Fruit fly (Drosophila melanogaster) whole organism, embryonic: ENCODE data around the gene Syt1.

Source experiments
- B-H2 ChIP-seq: fragments of 200-800 bp; sonication (Bioruptor generic); optimal IDR thresholded peaks from 2 replicates; lab custom pipeline; 2018; ENCODE audit warnings: missing biosample characterization, mild to moderate bottlenecking, missing genetic modification characterization
- Blimp-1 ChIP-seq: fragments of 200-800 bp; sonication (Bioruptor generic); optimal IDR thresholded peaks from 3 replicates; lab custom pipeline; 2018; ENCODE audit warnings: missing biosample characterization, missing genetic modification characterization, mild to moderate bottlenecking, moderate library complexity, missing genetic modification reagents
- CG11696 ChIP-seq: fragments of 200-800 bp; sonication (Bioruptor generic); IDR thresholded peaks from 2 replicates; pipeline ENCODE4 v1.3.6; 2022; ENCODE audit warnings: missing biosample characterization, missing genetic modification characterization
- CG12155 ChIP-seq: fragments of 200-800 bp; sonication (Bioruptor generic); optimal IDR thresholded peaks from 3 replicates; lab custom pipeline; 2016; ENCODE audit warnings: missing biosample characterization, missing genetic modification characterization
- CG12769 ChIP-seq: fragments of 200-800 bp; sonication (Bioruptor generic); optimal IDR thresholded peaks from 2 replicates; lab custom pipeline; 2019; ENCODE audit warnings: missing biosample characterization, mild to moderate bottlenecking, missing genetic modification characterization, moderate library complexity
- CG13123 ChIP-seq: fragments of 200-800 bp; sonication (Bioruptor generic); optimal IDR thresholded peaks from 2 replicates; lab custom pipeline; 2016; ENCODE audit warnings: missing biosample characterization, missing genetic modification characterization
- CG13287 ChIP-seq: fragments of 200-800 bp; sonication (Bioruptor generic); IDR thresholded peaks from 2 replicates; pipeline ENCODE4 v1.3.6; 2022; ENCODE audit warnings: missing biosample characterization, missing genetic modification characterization; ENCODE audit not compliant: partially characterized antibody
- CG15269 ChIP-seq: fragments of 200-800 bp; sonication (Bioruptor generic); optimal IDR thresholded peaks from 2 replicates; lab custom pipeline; 2018; ENCODE audit warnings: missing biosample characterization, mild to moderate bottlenecking, missing genetic modification characterization, moderate library complexity
- CG15696 ChIP-seq: fragments of 200-800 bp; sonication (Bioruptor generic); optimal IDR thresholded peaks from 2 replicates; lab custom pipeline; 2019; ENCODE audit warnings: missing biosample characterization, mild to moderate bottlenecking, missing genetic modification characterization, moderate library complexity
- CG18262 ChIP-seq: fragments of 200-800 bp; optimal IDR thresholded peaks from 3 replicates; lab custom pipeline; 2019; ENCODE audit warnings: missing biosample characterization, mild to moderate bottlenecking, missing genetic modification characterization, moderate library complexity
- CG2199 ChIP-seq: fragments of 200-800 bp; sonication (Bioruptor generic); IDR thresholded peaks from 3 replicates; pipeline ENCODE4 v1.3.6; 2022; ENCODE audit warnings: missing biosample characterization, missing genetic modification characterization
- CG4360 ChIP-seq: fragments of 200-800 bp; sonication (Bioruptor generic); IDR thresholded peaks from 2 replicates; pipeline ENCODE4 v1.3.6; 2022; ENCODE audit warnings: missing biosample characterization, missing genetic modification characterization
- CG5180 ChIP-seq: fragments of 200-800 bp; sonication (Bioruptor generic); optimal IDR thresholded peaks from 3 replicates; lab custom pipeline; 2017; ENCODE audit warnings: missing biosample characterization, missing genetic modification characterization, mild to moderate bottlenecking, moderate library complexity, missing genetic modification reagents
- CG8290 ChIP-seq, 3 experiments: fragments of 200-800 bp; sonication (Bioruptor generic); optimal IDR thresholded peaks; 2 replicates each; lab custom pipeline; 2016 to 2019; ENCODE audit warnings: missing biosample characterization in 3 of 3, missing genetic modification characterization in 3 of 3, mild to moderate bottlenecking in 2 of 3, moderate library complexity in 1 of 3
- CTCF ChIP-seq: fragments of 200-800 bp; sonication (Bioruptor generic); optimal IDR thresholded peaks from 2 replicates; lab custom pipeline; 2017; ENCODE audit warnings: missing biosample characterization, mild to moderate bottlenecking, missing genetic modification characterization, moderate library complexity
- Camta ChIP-seq: fragments of 200-800 bp; sonication (Bioruptor generic); optimal IDR thresholded peaks from 2 replicates; lab custom pipeline; 2016; ENCODE audit warnings: missing biosample characterization, missing genetic modification characterization
- Dll ChIP-seq: fragments of 200-800 bp; sonication (Bioruptor generic); IDR thresholded peaks from 4 replicates; pipeline ENCODE4 v1.3.6; 2022; ENCODE audit warnings: missing biosample characterization, missing genetic modification characterization; ENCODE audit not compliant: partially characterized antibody
- E2f2 ChIP-seq: fragments of 200-800 bp; sonication (Bioruptor generic); IDR thresholded peaks from 2 replicates; pipeline ENCODE4 v1.3.6; 2022; ENCODE audit warnings: missing biosample characterization, missing genetic modification characterization
- Gsc ChIP-seq: fragments of 200-800 bp; sonication (Bioruptor generic); IDR thresholded peaks from 2 replicates; pipeline ENCODE4 v1.3.6; 2022; ENCODE audit warnings: missing biosample characterization, missing genetic modification characterization
- HLHmδ ChIP-seq: fragments of 200-800 bp; sonication (Bioruptor generic); optimal IDR thresholded peaks from 2 replicates; lab custom pipeline; 2018; ENCODE audit warnings: missing biosample characterization, mild to moderate bottlenecking, missing genetic modification characterization, moderate library complexity
- Jarid2 ChIP-seq: fragments of 200-800 bp; sonication (Bioruptor generic); optimal IDR thresholded peaks from 3 replicates; lab custom pipeline; 2017; ENCODE audit warnings: mild to moderate bottlenecking, missing biosample characterization, missing genetic modification reagents, missing genetic modification characterization
- Lpt ChIP-seq: fragments of >200 bp; optimal IDR thresholded peaks from 2 replicates; lab custom pipeline; 2018; ENCODE audit warnings: missing biosample characterization, missing genetic modification characterization
- Mad ChIP-seq: fragments of 200-800 bp; sonication (Bioruptor generic); optimal IDR thresholded peaks from 2 replicates; lab custom pipeline; 2016; ENCODE audit warnings: missing biosample characterization, missing genetic modification characterization
- Opbp ChIP-seq: fragments of 200-800 bp; sonication (Bioruptor generic); IDR thresholded peaks from 3 replicates; pipeline ENCODE4 v1.3.6; 2022; ENCODE audit warnings: missing biosample characterization, missing genetic modification characterization; ENCODE audit not compliant: partially characterized antibody
- Trl ChIP-seq, 3 experiments: fragments of >200 bp in 2 of 3; fragments of 200-800 bp in 1 of 3; sonication (Bioruptor generic) in 1 of 3; optimal IDR thresholded peaks; 2 replicates in 1 of 3; 3 replicates in 2 of 3; lab custom pipeline; 2016 to 2017; ENCODE audit warnings: missing biosample characterization in 1 of 3, missing genetic modification characterization in 1 of 3
- az2 ChIP-seq: fragments of 200-800 bp; sonication (Bioruptor generic); optimal IDR thresholded peaks from 3 replicates; lab custom pipeline; 2016; ENCODE audit warnings: missing biosample characterization, missing genetic modification characterization
- bab2 ChIP-seq: fragments of 200-800 bp; sonication (Bioruptor generic); optimal IDR thresholded peaks from 2 replicates; lab custom pipeline; 2016; ENCODE audit warnings: missing biosample characterization, missing genetic modification characterization
- bbx ChIP-seq: fragments of 200-800 bp; sonication (Bioruptor generic); IDR thresholded peaks from 2 replicates; pipeline ENCODE4 v1.3.6; 2022; ENCODE audit warnings: missing biosample characterization, missing genetic modification characterization; ENCODE audit not compliant: partially characterized antibody
- bowl ChIP-seq: fragments of 200-800 bp; sonication (Bioruptor generic); IDR thresholded peaks from 2 replicates; pipeline ENCODE4 v1.3.6; 2022; ENCODE audit warnings: missing biosample characterization, missing genetic modification characterization
- cg ChIP-seq: fragments of 200-800 bp; sonication (Bioruptor generic); optimal IDR thresholded peaks from 3 replicates; lab custom pipeline; 2019; ENCODE audit warnings: missing biosample characterization, mild to moderate bottlenecking, missing genetic modification characterization, moderate library complexity
- crol ChIP-seq: fragments of 200-800 bp; sonication (Bioruptor generic); IDR thresholded peaks from 2 replicates; pipeline ENCODE4 v1.3.6; 2022; ENCODE audit warnings: missing biosample characterization, missing genetic modification characterization
- crp ChIP-seq, 2 experiments: fragments of 200-800 bp; sonication (Bioruptor generic); optimal IDR thresholded peaks; 2 replicates in 1 of 2; 3 replicates in 1 of 2; lab custom pipeline; 2017; ENCODE audit warnings: missing biosample characterization in 2 of 2, missing genetic modification characterization in 2 of 2, mild to moderate bottlenecking in 1 of 2, moderate library complexity in 1 of 2
- danr ChIP-seq: fragments of 200-800 bp; sonication (Bioruptor generic); IDR thresholded peaks from 2 replicates; pipeline ENCODE4 v1.3.6; 2022; ENCODE audit warnings: missing biosample characterization, missing genetic modification characterization
- disco-r ChIP-seq: fragments of 200-800 bp; sonication (Bioruptor generic); optimal IDR thresholded peaks from 2 replicates; lab custom pipeline; 2016; ENCODE audit warnings: missing biosample characterization, missing genetic modification characterization
- ewg ChIP-seq: fragments of 200-800 bp; sonication (Bioruptor generic); optimal IDR thresholded peaks from 3 replicates; lab custom pipeline; 2017; ENCODE audit warnings: mild to moderate bottlenecking, missing biosample characterization, missing genetic modification reagents, missing genetic modification characterization
- insv ChIP-seq, 2 experiments: fragments of 200-800 bp; sonication (Bioruptor generic); optimal IDR thresholded peaks; 3 replicates each; lab custom pipeline; 2016 to 2018; ENCODE audit warnings: missing biosample characterization in 2 of 2, missing genetic modification characterization in 2 of 2
- inv ChIP-seq: fragments of 200-800 bp; sonication (Bioruptor generic); IDR thresholded peaks from 2 replicates; pipeline ENCODE4 v1.3.6; 2022; ENCODE audit warnings: missing biosample characterization, missing genetic modification characterization; ENCODE audit not compliant: partially characterized antibody
- maf-S ChIP-seq: fragments of 200-800 bp; sonication (Bioruptor generic); optimal IDR thresholded peaks from 2 replicates; lab custom pipeline; 2016; ENCODE audit warnings: missing biosample characterization, missing genetic modification characterization
- mam ChIP-seq: fragments of 200-800 bp; sonication (Bioruptor generic); optimal IDR thresholded peaks from 3 replicates; lab custom pipeline; 2016; ENCODE audit warnings: missing biosample characterization, missing genetic modification characterization
- pho ChIP-seq: fragments of 200-800 bp; sonication (Bioruptor generic); optimal IDR thresholded peaks from 2 replicates; lab custom pipeline; 2016; ENCODE audit warnings: missing biosample characterization, missing genetic modification characterization
- pzg ChIP-seq: fragments of 200-800 bp; sonication (Bioruptor generic); optimal IDR thresholded peaks from 3 replicates; lab custom pipeline; 2018; ENCODE audit warnings: missing biosample characterization, mild to moderate bottlenecking, missing genetic modification characterization, moderate library complexity
- seq ChIP-seq: fragments of 200-800 bp; sonication (Bioruptor generic); IDR thresholded peaks from 2 replicates; pipeline ENCODE4 v1.3.6; 2022; ENCODE audit warnings: missing biosample characterization, missing genetic modification characterization
- sob ChIP-seq: fragments of 200-800 bp; sonication (Bioruptor generic); IDR thresholded peaks from 2 replicates; pipeline ENCODE4 v1.3.6; 2022; ENCODE audit warnings: missing biosample characterization, missing genetic modification characterization
- sqz ChIP-seq: fragments of 200-800 bp; sonication (Bioruptor generic); optimal IDR thresholded peaks from 3 replicates; lab custom pipeline; 2018; ENCODE audit warnings: missing biosample characterization, mild to moderate bottlenecking, missing genetic modification characterization
- unc-4 ChIP-seq: fragments of 200-800 bp; sonication (Bioruptor generic); IDR thresholded peaks from 2 replicates; pipeline ENCODE4 v1.3.6; 2022; ENCODE audit warnings: missing biosample characterization, missing genetic modification characterization; ENCODE audit not compliant: partially characterized antibody
- wdn ChIP-seq: fragments of 200-800 bp; sonication (Bioruptor generic); IDR thresholded peaks from 2 replicates; pipeline ENCODE4 v1.3.6; 2022; ENCODE audit warnings: missing biosample characterization, missing genetic modification characterization

The Syt1 gene

dm6 chr2L:2829637-2830340 is 30.0 kb upstream of the Syt1 start, which contains the start of gene Duox (continued):
- TF ChIP-seq Mad: no peak
- no peak for TF ChIP-seq danr (GFP tag; lab: Robert Waterston, UW)
- peak; percentile 10 to 42 for TF ChIP-seq Trl (optimal IDR thresholded peaks at IDR 0.05; lab: Kevin White, UChicago)
- TF ChIP-seq Trl (GFP tag; optimal IDR thresholded peaks at IDR 0.05; lab: Kevin White, UChicago): no peak
- TF ChIP-seq bbx (GFP tag; lab: Robert Waterston, UW): 0 out of 2 replicates have a peak, but pooled peaks have one; percentile 10
- peak; percentile 87 for TF ChIP-seq Jarid2 (GFP tag; lab: Kevin White, UChicago)
- TF ChIP-seq crp (GFP tag; optimal IDR thresholded peaks at IDR 0.05; lab: Kevin White, UChicago): no peak
- TF ChIP-seq CG8290 (GFP tag; optimal IDR thresholded peaks at IDR 0.05; lab: Kevin White, UChicago): no peak
- TF ChIP-seq CG8290 (tag; optimal IDR thresholded peaks at IDR 0.05; lab: Kevin White, UChicago): peak in 1 of 2 experiments; percentile 54
- peak; percentile 48; the same call in 1 of the 3 replicates for TF ChIP-seq Opbp (GFP tag; lab: Robert Waterston, UW)
- TF ChIP-seq bowl (GFP tag; lab: Robert Waterston, UW): no peak
- peak; percentile 90 for TF ChIP-seq CG5180 (GFP tag; lab: Kevin White, UChicago)
- peak; percentile 27; the same call in 1 of the 2 replicates for TF ChIP-seq CG4360 (GFP tag; lab: Robert Waterston, UW)
- peak; percentile 46; the same call in 1 of the 2 replicates for TF ChIP-seq crol (GFP tag; lab: Robert Waterston, UW)
- no peak for TF ChIP-seq az2 (GFP tag; lab: Kevin White, UChicago)
- peak; percentile 84 for TF ChIP-seq HLHmδ (GFP tag; lab: Kevin White, UChicago)
- TF ChIP-seq Lpt (GFP tag; lab: Kevin White, UChicago): no peak
- TF ChIP-seq CG11696: no peak
- TF ChIP-seq unc-4: 0 out of 2 replicates have a peak, but pooled peaks have one; percentile 18
- peak; percentile 87 for TF ChIP-seq cg (GFP tag; lab: Kevin White, UChicago)
- TF ChIP-seq CG12155 (GFP tag; lab: Kevin White, UChicago): no peak
- TF ChIP-seq CG12769 (tag; lab: Kevin White, UChicago): peak; percentile 76
- no peak for TF ChIP-seq pho (GFP tag; lab: Kevin White, UChicago)
- no peak for TF ChIP-seq sqz (GFP tag; lab: Kevin White, UChicago)
- no peak for TF ChIP-seq bab2 (GFP tag; lab: Kevin White, UChicago)

dm6 chr2L:2825406-2825805 is 25.6 kb upstream of the Syt1 start, which contains the start of gene CG3123:
TSS of gene CG3123 (minus strand) at chr2L:2825506.
- TF ChIP-seq Camta (GFP tag; lab: Kevin White, UChicago) (no peak), inv (no peak), Blimp-1 (GFP tag; lab: Kevin White, UChicago) (peak; percentile 1)

DNA sequence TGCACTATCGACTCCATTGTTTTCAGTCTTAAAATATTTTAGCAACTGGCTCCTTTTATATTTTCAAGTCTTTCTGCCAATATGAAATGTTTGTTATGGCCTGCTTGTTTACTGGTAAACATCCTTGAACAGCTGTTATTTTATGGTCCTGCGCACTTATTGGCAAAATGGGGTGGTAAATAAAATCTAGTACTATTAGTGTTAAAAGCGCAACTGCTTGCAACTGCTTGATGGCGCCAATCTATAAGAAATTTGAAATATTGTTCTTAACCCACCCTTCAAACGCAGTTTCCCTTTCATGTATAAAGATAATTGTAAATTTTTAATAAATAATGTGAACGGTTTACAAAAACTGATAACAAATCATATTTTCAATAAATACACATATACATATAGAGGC is 15.9 kb upstream of the Syt1 start, which contains the start of gene G6P:
Gene G6P (minus strand): TSS at position 88 of the 400 bp plus-strand sequence.
- peak in 1 of 2 experiments; percentile 70 for TF ChIP-seq crp (GFP tag; optimal IDR thresholded peaks at IDR 0.05; lab: Kevin White, UChicago)
- no peak for TF ChIP-seq sob (GFP tag; lab: Robert Waterston, UW)
- TF ChIP-seq CTCF (GFP tag; lab: Kevin White, UChicago): no peak
- peak; percentile 15 for TF ChIP-seq pzg (GFP tag; lab: Kevin White, UChicago)
- TF ChIP-seq CG15696 (tag; lab: Kevin White, UChicago): no peak
- TF ChIP-seq Gsc (GFP tag; lab: Robert Waterston, UW): no peak
- TF ChIP-seq insv (GFP tag; optimal IDR thresholded peaks at IDR 0.05; lab: Kevin White, UChicago): no peak
- TF ChIP-seq CG13287 (GFP tag; lab: Robert Waterston, UW): no peak
- TF ChIP-seq maf-S (GFP tag; lab: Kevin White, UChicago): no peak
- TF ChIP-seq Dll (GFP tag; lab: Robert Waterston, UW): no peak
- peak; percentile 42; the same call in 1 of the 2 replicates for TF ChIP-seq seq
- no peak for TF ChIP-seq CG15269 (tag; lab: Kevin White, UChicago)
- TF ChIP-seq E2f2 (GFP tag; lab: Robert Waterston, UW): peak; percentile 75
- TF ChIP-seq CG2199 (GFP tag; lab: Robert Waterston, UW): no peak
- TF ChIP-seq mam: no peak
- no peak for TF ChIP-seq Blimp-1 (GFP tag; lab: Kevin White, UChicago)
- no peak for TF ChIP-seq CG13123
- no peak for TF ChIP-seq disco-r (GFP tag; lab: Kevin White, UChicago)
- TF ChIP-seq ewg (GFP tag; lab: Kevin White, UChicago): peak; percentile 100
- no peak for TF ChIP-seq B-H2
- no peak for TF ChIP-seq wdn (GFP tag; lab: Robert Waterston, UW)
- no peak for TF ChIP-seq CG18262
